Fruit fly (Drosophila melanogaster) whole organism: Measurements from ENCODE around the gene CG9396.

Experiments
- CG8478 ChIP-seq: fragments of >200 bp; optimal IDR thresholded peaks from 2 replicates; lab custom pipeline; 2018; ENCODE audit warnings: inconsistent platforms
- Dll ChIP-seq: fragments of >200 bp; optimal IDR thresholded peaks from 2 replicates; lab custom pipeline; 2017
- EcR ChIP-seq, 2 experiments: fragments of >200 bp; optimal IDR thresholded peaks; 2 replicates each; lab custom pipeline; 2017; ENCODE audit warnings: missing biosample characterization in 2 of 2, missing genetic modification characterization in 2 of 2, missing genetic modification reagents in 2 of 2
- pan ChIP-seq: fragments of >200 bp; optimal IDR thresholded peaks from 2 replicates; lab custom pipeline; 2017
- psq ChIP-seq: fragments of >200 bp; optimal IDR thresholded peaks from 2 replicates; lab custom pipeline; 2017
- usp ChIP-seq: fragments of >200 bp; optimal IDR thresholded peaks from 2 replicates; lab custom pipeline; 2017; ENCODE audit warnings: missing biosample characterization, missing genetic modification characterization, mixed read lengths

Gene CG9396

DNA sequence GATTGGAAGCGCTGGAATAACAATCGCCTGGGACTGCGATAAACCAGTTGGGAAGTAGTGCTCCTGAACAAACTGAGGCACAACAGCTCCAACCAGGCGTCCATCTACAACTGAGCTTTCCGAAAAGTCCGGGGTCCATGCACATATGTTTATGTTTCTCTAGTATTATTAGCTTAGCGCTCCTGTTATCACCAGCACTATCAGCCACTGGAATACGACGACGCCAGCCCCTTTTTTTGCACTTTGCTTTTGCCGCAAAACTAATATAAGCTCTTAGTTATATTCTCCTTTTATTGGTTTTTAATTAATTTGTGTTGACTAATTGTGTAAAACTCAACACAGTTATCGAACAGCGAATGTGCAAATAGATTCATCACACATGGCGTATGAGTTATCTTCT is at the start of gene CG9396:
Gene CG9396, minus strand, starts transcription at position 101 of the 400 bp plus-strand sequence.
- TF ChIP-seq EcR (GFP tag; optimal IDR thresholded peaks at IDR 0.05; lab: Kevin White, UChicago) (no peak), psq (no peak), Dll (lab: Kevin White, UChicago) (no peak), CG8478 (lab: Kevin White, UChicago) (no peak), usp (GFP tag; lab: Kevin White, UChicago) (no peak), pan (lab: Kevin White, UChicago) (no peak)

DNA sequence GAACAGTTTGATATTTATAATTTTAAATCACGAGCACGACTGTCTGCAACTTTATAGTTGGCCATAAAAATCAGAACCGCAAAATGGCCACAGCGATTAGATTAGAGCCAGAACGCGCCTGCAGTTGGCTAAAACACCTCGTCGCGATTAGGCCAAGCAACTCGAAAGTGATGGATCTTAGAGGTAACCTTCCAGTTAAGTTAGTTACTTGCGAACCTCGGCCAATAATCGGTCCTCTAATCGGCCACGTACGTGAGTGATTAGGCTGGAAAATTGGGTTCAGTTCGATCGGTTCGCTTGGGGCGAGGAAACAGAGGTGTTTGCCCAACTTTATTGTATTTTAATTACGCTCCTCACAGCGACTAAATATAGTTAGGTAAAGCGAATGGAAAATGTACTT is 48.9 kb upstream of the CG9396 start:
- TF ChIP-seq EcR (GFP tag; optimal IDR thresholded peaks at IDR 0.05; lab: Kevin White, UChicago) (no peak), CG8478 (lab: Kevin White, UChicago) (no peak), usp (GFP tag; lab: Kevin White, UChicago) (no peak), psq (no peak), Dll (lab: Kevin White, UChicago) (no peak), pan (lab: Kevin White, UChicago) (no peak)

DNA sequence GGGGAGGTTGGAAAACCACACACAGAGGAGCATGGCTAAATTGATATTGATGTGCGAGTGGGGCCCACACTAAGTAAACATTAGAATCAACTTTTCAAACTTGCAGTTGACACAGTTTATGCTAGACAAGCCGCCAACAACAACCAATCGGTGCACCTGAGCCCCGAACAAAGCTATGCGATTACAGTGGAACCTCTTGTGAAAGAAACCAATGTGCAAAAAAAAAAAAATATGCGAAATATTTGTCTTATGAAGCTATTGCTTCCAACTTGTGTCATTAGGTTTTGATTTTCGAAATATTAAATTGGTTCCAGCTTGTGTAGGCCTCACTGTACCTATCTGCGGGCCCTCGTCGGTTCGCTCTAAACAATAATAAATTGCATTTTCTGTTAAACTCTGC is 46.9 kb upstream of the CG9396 start:
- TF ChIP-seq Dll (lab: Kevin White, UChicago) (no peak), EcR (GFP tag; optimal IDR thresholded peaks at IDR 0.05; lab: Kevin White, UChicago) (no peak), psq (no peak), usp (GFP tag; lab: Kevin White, UChicago) (no peak), pan (lab: Kevin White, UChicago) (no peak), CG8478 (lab: Kevin White, UChicago) (no peak)

DNA sequence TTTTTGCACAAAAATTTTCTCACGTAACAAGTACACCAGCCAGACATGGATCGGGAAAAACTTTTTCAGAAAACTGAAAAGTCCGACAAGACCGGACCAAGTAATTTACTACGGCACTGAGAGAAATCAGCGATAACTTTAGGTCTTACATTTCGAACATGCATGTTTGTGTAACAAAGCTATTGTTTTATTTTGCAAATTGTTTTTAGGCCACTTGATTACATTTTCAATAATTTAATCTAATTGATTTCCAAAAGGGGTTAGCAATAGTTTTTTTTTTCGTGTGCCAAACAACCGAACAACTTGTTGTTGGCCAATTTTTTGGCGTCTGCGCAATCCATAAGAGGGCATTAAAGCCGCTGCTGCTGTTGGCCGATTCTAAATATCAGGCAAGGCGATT is 41.7 kb upstream of the CG9396 start:
- no peak for TF ChIP-seq EcR (GFP tag; optimal IDR thresholded peaks at IDR 0.05; lab: Kevin White, UChicago)
- TF ChIP-seq pan (lab: Kevin White, UChicago) = no peak
- no peak for TF ChIP-seq CG8478 (lab: Kevin White, UChicago)
- TF ChIP-seq usp (GFP tag; lab: Kevin White, UChicago) = no peak
- TF ChIP-seq psq = no peak
- TF ChIP-seq Dll (lab: Kevin White, UChicago) = no peak

DNA sequence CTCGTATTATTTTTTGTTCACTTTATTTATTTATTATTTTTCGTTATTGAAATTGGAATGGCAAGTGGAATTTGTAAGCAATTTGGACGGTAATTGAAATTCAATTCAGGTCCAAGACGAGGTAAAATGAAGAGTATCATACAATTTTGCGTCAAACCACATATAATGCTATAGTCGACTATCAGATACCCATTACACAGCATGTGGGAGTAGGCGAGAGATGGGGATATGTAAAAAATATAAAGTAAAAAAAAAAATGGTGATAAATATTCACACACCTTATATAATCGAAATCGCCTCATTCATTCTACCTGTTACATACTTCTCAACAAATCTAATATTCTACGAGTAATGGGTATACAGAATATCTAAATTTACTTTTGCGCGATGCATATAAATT is 40.8 kb upstream of the CG9396 start:
- TF ChIP-seq EcR (GFP tag; optimal IDR thresholded peaks at IDR 0.05; lab: Kevin White, UChicago) (no peak), psq (no peak), Dll (lab: Kevin White, UChicago) (no peak), usp (GFP tag; lab: Kevin White, UChicago) (no peak), pan (lab: Kevin White, UChicago) (no peak), CG8478 (lab: Kevin White, UChicago) (no peak)

DNA sequence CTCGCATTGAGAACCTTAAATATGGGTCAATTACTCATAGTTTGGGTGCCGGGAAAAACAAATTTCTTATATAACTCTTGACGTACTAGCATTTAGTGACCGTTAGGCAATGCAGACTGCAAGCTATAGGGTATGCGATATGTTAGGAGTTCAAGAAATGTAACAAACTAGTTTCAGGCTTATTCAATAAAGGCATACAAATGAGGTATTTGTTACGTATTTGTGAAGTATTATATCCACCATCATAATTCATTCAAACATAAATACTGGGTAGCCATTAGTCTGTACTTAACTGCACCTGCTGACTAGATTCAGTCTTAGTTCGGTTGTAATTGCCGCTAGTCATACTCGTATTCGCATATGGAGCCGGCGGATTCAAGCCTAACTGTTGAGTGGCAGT is 36.8 kb upstream of the CG9396 start:
- TF ChIP-seq CG8478 (lab: Kevin White, UChicago) = no peak
- TF ChIP-seq pan (lab: Kevin White, UChicago) = no peak
- no peak for TF ChIP-seq Dll (lab: Kevin White, UChicago)
- TF ChIP-seq EcR (GFP tag; optimal IDR thresholded peaks at IDR 0.05; lab: Kevin White, UChicago) = no peak
- TF ChIP-seq usp (GFP tag; lab: Kevin White, UChicago) = no peak
- TF ChIP-seq psq = no peak

DNA sequence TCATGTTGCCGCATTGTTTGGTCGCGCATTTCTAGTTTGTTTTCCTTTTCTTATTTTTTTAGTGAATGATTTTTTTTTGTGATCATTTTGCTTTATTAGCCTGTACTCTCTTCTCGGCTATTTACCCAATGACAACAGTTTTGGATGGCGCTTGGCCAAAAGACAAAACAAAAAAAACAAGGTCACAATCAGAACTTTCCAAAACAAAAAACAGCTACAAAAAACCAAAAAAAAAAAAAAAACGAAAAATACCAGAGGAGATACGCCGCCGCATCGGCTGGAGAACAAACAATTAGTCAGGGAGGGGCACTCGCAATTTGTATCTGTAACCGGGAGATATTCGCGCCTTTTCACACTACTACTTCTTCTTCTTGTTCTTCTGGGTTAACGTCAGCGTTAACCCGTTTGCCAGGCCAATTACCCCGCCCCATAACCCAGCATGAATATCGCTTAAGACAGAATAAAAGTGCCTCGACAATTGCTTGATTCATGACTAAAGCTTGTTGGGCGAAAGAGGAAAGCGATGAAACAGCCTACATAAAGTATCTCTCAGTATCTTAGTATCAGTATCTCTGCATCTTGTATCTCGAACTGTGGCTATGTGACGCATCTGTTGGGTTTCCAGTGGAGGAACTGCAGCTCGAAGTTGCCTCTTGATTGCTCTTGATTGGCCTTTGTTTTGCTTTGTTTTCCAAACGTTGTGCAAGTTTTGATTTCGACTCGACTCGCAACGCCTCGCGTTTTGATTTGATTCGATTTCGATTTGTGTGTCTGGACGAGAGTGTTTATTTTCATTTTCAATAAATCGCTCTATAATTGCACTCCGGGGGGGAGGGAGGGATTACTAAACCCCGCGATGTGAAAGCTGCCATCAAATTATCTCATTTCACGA is 35.7 kb upstream of the CG9396 start:
- TF ChIP-seq EcR (GFP tag; optimal IDR thresholded peaks at IDR 0.05; lab: Kevin White, UChicago) (no peak), usp (GFP tag; lab: Kevin White, UChicago) (no peak), Dll (lab: Kevin White, UChicago) (no peak), psq (no peak), CG8478 (lab: Kevin White, UChicago) (no peak), pan (lab: Kevin White, UChicago) (no peak)

DNA sequence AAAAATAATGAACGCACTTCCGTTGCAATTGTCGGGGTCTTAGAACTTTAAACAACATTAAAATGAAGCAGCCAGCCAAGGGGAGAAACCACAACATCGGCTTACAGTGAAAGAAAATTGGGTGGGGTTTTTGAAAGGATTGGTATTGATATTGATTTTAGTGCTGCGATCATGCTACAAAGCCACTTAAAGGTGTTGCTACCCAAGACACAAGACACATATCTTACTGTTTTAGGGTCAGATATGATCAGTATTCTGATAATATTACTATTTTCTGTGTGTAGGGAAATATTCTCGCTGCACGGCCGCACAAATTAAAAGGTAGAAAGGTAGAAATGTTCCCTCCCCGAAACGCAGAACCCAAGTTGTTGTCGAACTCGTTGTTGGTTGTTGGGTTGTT is 33.7 kb upstream of the CG9396 start:
- TF ChIP-seq Dll (lab: Kevin White, UChicago) (no peak), psq (no peak), CG8478 (lab: Kevin White, UChicago) (no peak), usp (GFP tag; lab: Kevin White, UChicago) (no peak), EcR (GFP tag; optimal IDR thresholded peaks at IDR 0.05; lab: Kevin White, UChicago) (no peak), pan (lab: Kevin White, UChicago) (no peak)

DNA sequence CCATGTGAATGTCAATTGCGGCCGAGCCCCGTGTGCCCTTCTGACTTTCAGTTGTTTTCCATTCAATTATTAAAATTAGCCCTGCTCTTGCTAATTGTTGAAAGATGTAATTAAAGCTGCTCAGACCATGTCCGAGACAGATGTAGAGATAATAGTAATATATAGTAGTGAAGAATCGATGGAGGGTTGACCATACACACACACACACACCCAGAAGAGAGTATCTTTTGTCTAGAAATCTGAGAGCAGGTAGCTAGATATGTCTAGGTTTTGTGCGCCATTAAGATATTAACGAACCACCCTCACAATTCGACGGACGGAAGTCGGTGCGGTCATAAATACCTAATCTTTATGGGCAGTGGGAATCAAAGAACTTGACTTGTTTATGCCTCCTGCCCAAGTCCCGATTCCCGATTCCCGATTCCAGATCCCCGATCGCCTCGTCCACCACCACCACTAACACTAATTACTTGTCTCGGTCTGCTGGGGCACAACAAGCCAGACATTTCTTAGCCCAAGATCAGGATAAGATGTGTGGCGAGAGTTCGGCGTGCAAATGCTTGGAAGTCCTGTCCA is 33.1 kb upstream of the CG9396 start:
- TF ChIP-seq Dll (lab: Kevin White, UChicago) (no peak), CG8478 (lab: Kevin White, UChicago) (no peak), psq (no peak), usp (GFP tag; lab: Kevin White, UChicago) (no peak), pan (lab: Kevin White, UChicago) (no peak)

DNA sequence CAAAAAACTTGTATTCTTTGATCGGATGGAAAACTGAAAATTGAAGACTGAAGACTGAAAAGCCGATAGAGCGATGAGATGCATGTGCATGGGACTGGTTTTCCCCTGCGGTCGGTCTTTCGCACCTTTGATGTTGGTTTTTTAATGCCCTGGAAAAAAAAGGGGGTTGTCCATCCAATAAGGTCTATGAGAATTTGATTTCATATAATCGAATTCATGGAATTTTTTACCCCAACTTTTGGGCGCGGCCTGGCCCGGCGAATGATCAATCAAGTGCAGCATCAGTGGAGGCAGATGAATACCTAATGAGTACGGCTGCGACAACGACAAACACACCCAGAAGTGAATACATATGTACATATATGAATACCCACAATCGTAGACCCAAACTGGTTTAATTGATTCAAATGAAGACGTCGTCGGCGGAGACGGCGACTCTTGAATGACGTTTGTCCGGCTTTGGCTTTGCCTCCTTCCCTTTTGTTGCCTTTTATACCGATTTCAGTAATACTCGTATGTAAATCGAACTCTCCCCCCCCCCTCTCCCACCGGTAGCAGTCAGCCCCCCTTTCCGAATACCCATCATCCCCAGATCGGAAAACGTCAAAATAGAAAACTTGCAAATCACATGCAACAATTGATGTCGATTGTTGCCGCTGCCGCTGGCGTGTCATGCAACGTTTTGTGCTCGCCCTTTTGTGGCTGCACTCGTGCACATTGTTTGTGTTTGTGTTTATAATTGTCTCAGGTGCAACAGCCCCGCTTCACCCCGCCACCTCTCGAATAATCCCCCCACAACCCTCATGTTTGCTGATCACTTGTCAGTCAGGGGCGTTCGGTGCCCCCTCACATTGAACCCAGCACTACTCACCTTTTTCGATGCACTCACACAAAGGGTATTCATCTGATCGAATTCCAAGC is 31.9 kb upstream of the CG9396 start:
- TF ChIP-seq pan (lab: Kevin White, UChicago) (no peak), Dll (lab: Kevin White, UChicago) (no peak), psq (no peak), usp (GFP tag; lab: Kevin White, UChicago) (no peak), EcR (GFP tag; optimal IDR thresholded peaks at IDR 0.05; lab: Kevin White, UChicago) (no peak), CG8478 (lab: Kevin White, UChicago) (no peak)

DNA sequence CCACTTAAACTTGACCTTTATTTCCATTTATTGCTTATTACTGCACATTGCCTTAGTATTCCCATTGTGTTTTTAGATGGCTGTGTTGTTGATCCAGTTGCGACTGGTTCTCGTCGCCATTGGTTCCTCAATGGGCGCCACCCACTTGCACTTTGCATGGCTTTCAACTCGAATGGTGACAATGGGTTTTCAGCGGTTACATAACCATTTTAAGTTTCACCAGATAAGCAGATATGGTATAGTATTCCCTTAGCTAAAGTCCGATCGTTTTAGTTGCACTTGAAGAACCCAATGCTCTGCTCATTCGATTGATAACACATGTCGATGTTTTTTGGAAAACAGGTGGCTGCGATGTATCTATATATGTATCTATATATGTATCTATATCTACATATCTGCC is 30.5 kb upstream of the CG9396 start:
- TF ChIP-seq usp (GFP tag; lab: Kevin White, UChicago) (no peak), EcR (GFP tag; optimal IDR thresholded peaks at IDR 0.05; lab: Kevin White, UChicago) (no peak), Dll (lab: Kevin White, UChicago) (no peak), psq (no peak), pan (lab: Kevin White, UChicago) (no peak), CG8478 (lab: Kevin White, UChicago) (no peak)
